Worm (Caenorhabditis elegans) whole organism, late embryonic: ENCODE results near the gene epc-1.

ENCODE experiments used
- C38D4.7 ChIP-seq: fragments of 200-800 bp; sonication (Bioruptor generic); optimal IDR thresholded peaks from 2 replicates; lab custom pipeline; 2018; ENCODE audit warnings: mild to moderate bottlenecking, missing genetic modification characterization, moderate library complexity, missing compliant biosample characterization
- F13H6.1 ChIP-seq: sonication (generic microtip); optimal IDR thresholded peaks from 2 replicates; lab custom pipeline; 2016; ENCODE audit warnings: missing genetic modification characterization, missing compliant biosample characterization
- ceh-9 ChIP-seq: sonication (generic microtip); optimal IDR thresholded peaks from 2 replicates; lab custom pipeline; 2016; ENCODE audit warnings: mild to moderate bottlenecking, missing genetic modification characterization, inconsistent platforms, missing compliant biosample characterization
- dmd-4 ChIP-seq: sonication (generic microtip); optimal IDR thresholded peaks from 2 replicates; lab custom pipeline; 2016; ENCODE audit warnings: borderline replicate concordance, missing genetic modification characterization, missing compliant biosample characterization
- elt-2 ChIP-seq: sonication (generic microtip); optimal IDR thresholded peaks from 2 replicates; lab custom pipeline; 2016; ENCODE audit warnings: missing genetic modification reagents, missing genetic modification characterization, missing compliant biosample characterization
- eyg-1 ChIP-seq: sonication (generic microtip); optimal IDR thresholded peaks from 2 replicates; lab custom pipeline; 2016; ENCODE audit warnings: missing genotype, missing genetic modification characterization, missing compliant biosample characterization
- fax-1 ChIP-seq: sonication (generic microtip); optimal IDR thresholded peaks from 2 replicates; lab custom pipeline; 2016; ENCODE audit warnings: missing genotype, missing genetic modification characterization, missing compliant biosample characterization
- hlh-30 ChIP-seq: sonication (generic microtip); optimal IDR thresholded peaks from 2 replicates; lab custom pipeline; 2017; ENCODE audit warnings: antibody characterized with exemption, missing genetic modification characterization, missing compliant biosample characterization; ENCODE audit not compliant: insufficient read depth
- hlh-8 ChIP-seq: sonication (generic microtip); optimal IDR thresholded peaks from 2 replicates; lab custom pipeline; 2016; ENCODE audit warnings: missing genotype, missing genetic modification characterization, missing compliant biosample characterization
- nfya-1 ChIP-seq: sonication (generic microtip); optimal IDR thresholded peaks from 2 replicates; lab custom pipeline; 2017; ENCODE audit warnings: missing genetic modification characterization, mild to moderate bottlenecking, missing compliant biosample characterization, antibody characterized with exemption, moderate library complexity
- pax-1 ChIP-seq: fragments of 150-350 bp; optimal IDR thresholded peaks from 2 replicates; lab custom pipeline; 2014; ENCODE audit warnings: missing biosample characterization, missing genetic modification characterization
- pha-4 ChIP-seq: fragments of 150-350 bp; optimal IDR thresholded peaks from 2 replicates; lab custom pipeline; 2018; ENCODE audit warnings: missing biosample characterization, missing genetic modification reagents, missing genetic modification characterization
- ttx-3 ChIP-seq: sonication (generic microtip); optimal IDR thresholded peaks from 2 replicates; lab custom pipeline; 2016; ENCODE audit warnings: missing genetic modification reagents, missing genetic modification characterization, missing compliant biosample characterization

- no peak for TF ChIP-seq pha-4 (tag; lab: Kevin White, UChicago)
- no peak for TF ChIP-seq ttx-3 (tag; lab: Kevin White, UChicago)
- no peak for TF ChIP-seq nfya-1 (tag; lab: Kevin White, UChicago)
- no peak for TF ChIP-seq F13H6.1
- no peak for TF ChIP-seq C38D4.7 (GFP tag; lab: Kevin White, UChicago)
- no peak for TF ChIP-seq pax-1
- TF ChIP-seq eyg-1, result no peak
- TF ChIP-seq hlh-30, result no peak
- no peak for TF ChIP-seq ceh-9 (tag; lab: Kevin White, UChicago)
- TF ChIP-seq hlh-8, result no peak
- no peak for TF ChIP-seq dmd-4 (tag; lab: Kevin White, UChicago)
- TF ChIP-seq elt-2 (tag; lab: Kevin White, UChicago), result no peak
- TF ChIP-seq fax-1 (tag; lab: Kevin White, UChicago), result no peak
Measured at ce11 chrIII:12609410-12609809, 1.0 kb upstream of the epc-1 start.
